Worm (Caenorhabditis elegans) whole organism, early embryonic: ENCODE results near the gene Y38F1A.1.

Experiments
- B0310.2 ChIP-seq: sonication (generic microtip); optimal IDR thresholded peaks from 2 replicates; lab custom pipeline; 2016; ENCODE audit warnings: mild to moderate bottlenecking, missing genetic modification characterization, missing compliant biosample characterization
- F13C5.2 ChIP-seq: sonication (generic microtip); optimal IDR thresholded peaks from 2 replicates; lab custom pipeline; 2017; ENCODE audit warnings: mild to moderate bottlenecking, missing genetic modification characterization, inconsistent platforms, missing compliant biosample characterization
- aly-1 ChIP-seq: sonication (generic microtip); optimal IDR thresholded peaks from 2 replicates; lab custom pipeline; 2016; ENCODE audit warnings: missing genetic modification characterization, missing compliant biosample characterization
- ama-1 ChIP-seq: fragments of 150-350 bp; optimal IDR thresholded peaks from 2 replicates; lab custom pipeline; 2014
- ceh-13 ChIP-seq: fragments of 200-800 bp; sonication (Bioruptor generic); optimal IDR thresholded peaks from 2 replicates; lab custom pipeline; 2018; ENCODE audit warnings: mild to moderate bottlenecking, missing genetic modification characterization, missing compliant biosample characterization
- ceh-36 ChIP-seq: sonication (generic microtip); optimal IDR thresholded peaks from 2 replicates; lab custom pipeline; 2016; ENCODE audit warnings: missing genetic modification characterization, inconsistent platforms, missing compliant biosample characterization
- ets-7 ChIP-seq: sonication (generic microtip); optimal IDR thresholded peaks from 2 replicates; lab custom pipeline; 2016; ENCODE audit warnings: missing genotype, missing genetic modification characterization, missing compliant biosample characterization
- flt-1 ChIP-seq: fragments of 200-800 bp; sonication (Bioruptor generic); IDR thresholded peaks from 2 replicates; pipeline ENCODE4 v1.3.6; 2022; ENCODE audit warnings: missing genetic modification characterization, missing compliant biosample characterization
- hmbx-1 ChIP-seq: sonication (generic microtip); optimal IDR thresholded peaks from 2 replicates; lab custom pipeline; 2016; ENCODE audit warnings: mild to moderate bottlenecking, missing genetic modification characterization, missing compliant biosample characterization
- hmg-4 ChIP-seq: fragments of 200-800 bp; sonication (Bioruptor generic); optimal IDR thresholded peaks from 2 replicates; lab custom pipeline; 2018; ENCODE audit warnings: mild to moderate bottlenecking, missing genetic modification characterization, missing compliant biosample characterization
- hnd-1 ChIP-seq: sonication (generic microtip); optimal IDR thresholded peaks from 2 replicates; lab custom pipeline; 2016; ENCODE audit warnings: missing genetic modification characterization, missing compliant biosample characterization
- pes-1 ChIP-seq: fragments of 200-800 bp; sonication (Bioruptor generic); IDR thresholded peaks from 2 replicates; pipeline ENCODE4 v1.3.6; 2022; ENCODE audit warnings: missing genetic modification reagents, missing genetic modification characterization, missing compliant biosample characterization
- scrt-1 ChIP-seq: fragments of 200-800 bp; sonication (Bioruptor generic); IDR thresholded peaks from 2 replicates; pipeline ENCODE4 v1.3.6; 2022; ENCODE audit warnings: missing genetic modification characterization, missing compliant biosample characterization
- sea-1 ChIP-seq: fragments of 200-800 bp; sonication (Bioruptor generic); conservative IDR thresholded peaks from 2 replicates; pipeline ENCODE4 v1.3.6; 2022; ENCODE audit warnings: missing genetic modification characterization, missing compliant biosample characterization
- tbx-11 ChIP-seq: fragments of 200-800 bp; sonication (Bioruptor generic); IDR thresholded peaks from 2 replicates; pipeline ENCODE4 v1.3.6; 2022; ENCODE audit warnings: missing genetic modification characterization, missing compliant biosample characterization
- tbx-37 ChIP-seq: fragments of 200-800 bp; sonication (Bioruptor generic); conservative IDR thresholded peaks from 2 replicates; pipeline ENCODE4 v1.3.6; 2022; ENCODE audit warnings: missing genetic modification reagents, missing genetic modification characterization, missing compliant biosample characterization
- tra-4 ChIP-seq: sonication (generic microtip); optimal IDR thresholded peaks from 2 replicates; lab custom pipeline; 2017; ENCODE audit warnings: missing genetic modification characterization, missing compliant biosample characterization

Gene Y38F1A.1

DNA sequence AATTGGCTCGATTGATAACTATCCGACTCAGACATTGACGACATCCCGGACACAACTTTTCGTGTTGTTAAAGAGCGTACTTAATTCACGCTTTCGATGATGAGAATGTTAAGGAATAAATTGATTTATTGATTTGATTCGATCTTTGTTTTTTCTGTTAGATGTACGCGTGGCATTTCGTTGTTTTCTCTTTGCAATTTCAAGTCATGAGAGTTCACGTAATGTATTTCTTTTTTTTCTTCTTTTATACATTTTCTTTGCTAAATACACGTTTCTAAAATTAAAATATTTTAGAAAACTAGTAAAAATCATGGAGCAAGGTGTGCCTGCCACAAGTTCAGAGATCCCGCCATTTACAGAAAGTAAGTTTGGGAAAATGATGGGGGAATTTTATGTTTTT, at the start of gene Y38F1A.1, which contains the start of gene Y38F1A.2:
TSS of gene Y38F1A.1 (minus strand) at position 101 of the 400 bp plus-strand sequence.
TSS of gene Y38F1A.2 (plus strand) at position 289 of the 400 bp plus-strand sequence.
- TF ChIP-seq hnd-1: no peak
- no peak for TF ChIP-seq ceh-13 (GFP tag; lab: Kevin White, UChicago)
- no peak for TF ChIP-seq scrt-1 (GFP tag; lab: Robert Waterston, UW)
- no peak for TF ChIP-seq F13C5.2 (tag; lab: Kevin White, UChicago)
- no peak for TF ChIP-seq ceh-36 (tag; lab: Kevin White, UChicago)
- TF ChIP-seq tra-4: no peak
- TF ChIP-seq tbx-11 (GFP tag; lab: Robert Waterston, UW): no peak
- TF ChIP-seq B0310.2 (tag; lab: Kevin White, UChicago): no peak
- TF ChIP-seq ama-1 (lab: Kevin White, UChicago): no peak
- TF ChIP-seq sea-1 (GFP tag; lab: Robert Waterston, UW): no peak
- no peak for TF ChIP-seq tbx-37
- no peak for TF ChIP-seq hmbx-1 (tag; lab: Kevin White, UChicago)
- no peak for TF ChIP-seq hmg-4 (GFP tag; lab: Kevin White, UChicago)
- no peak for TF ChIP-seq ets-7 (tag; lab: Kevin White, UChicago)
- no peak for TF ChIP-seq flt-1 (GFP tag; lab: Robert Waterston, UW)
- TF ChIP-seq pes-1 (GFP tag; lab: Robert Waterston, UW): no peak
- no peak for TF ChIP-seq aly-1 (tag; lab: Kevin White, UChicago)

DNA sequence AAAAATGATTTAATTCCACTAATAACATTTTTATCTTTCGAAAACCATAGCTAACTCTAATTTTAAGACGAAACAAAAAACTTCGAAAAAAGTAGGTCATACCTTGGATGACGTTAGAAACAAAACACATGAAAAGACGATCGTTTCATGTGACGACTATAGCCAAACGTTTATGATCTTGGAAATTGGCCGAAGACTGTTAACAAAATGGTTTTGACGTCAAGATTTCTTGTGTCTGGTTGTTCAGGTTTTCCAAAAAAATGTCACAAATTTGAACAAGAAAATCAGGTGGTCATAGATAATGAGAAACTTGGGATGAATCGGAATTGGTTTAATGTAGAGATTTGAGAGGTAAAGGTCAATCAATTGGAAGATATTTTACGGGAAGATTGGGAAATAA, 48.7 kb upstream of the Y38F1A.1 start:
- TF ChIP-seq ceh-13 (GFP tag; lab: Kevin White, UChicago): no peak
- no peak for TF ChIP-seq tbx-11 (GFP tag; lab: Robert Waterston, UW)
- TF ChIP-seq hmg-4 (GFP tag; lab: Kevin White, UChicago): no peak
- no peak for TF ChIP-seq F13C5.2 (tag; lab: Kevin White, UChicago)
- TF ChIP-seq hnd-1: no peak
- no peak for TF ChIP-seq scrt-1 (GFP tag; lab: Robert Waterston, UW)
- no peak for TF ChIP-seq tbx-37
- TF ChIP-seq tra-4: no peak
- no peak for TF ChIP-seq ceh-36 (tag; lab: Kevin White, UChicago)
- TF ChIP-seq hmbx-1 (tag; lab: Kevin White, UChicago): no peak
- no peak for TF ChIP-seq B0310.2 (tag; lab: Kevin White, UChicago)
- TF ChIP-seq ets-7 (tag; lab: Kevin White, UChicago): no peak
- no peak for TF ChIP-seq flt-1 (GFP tag; lab: Robert Waterston, UW)

DNA sequence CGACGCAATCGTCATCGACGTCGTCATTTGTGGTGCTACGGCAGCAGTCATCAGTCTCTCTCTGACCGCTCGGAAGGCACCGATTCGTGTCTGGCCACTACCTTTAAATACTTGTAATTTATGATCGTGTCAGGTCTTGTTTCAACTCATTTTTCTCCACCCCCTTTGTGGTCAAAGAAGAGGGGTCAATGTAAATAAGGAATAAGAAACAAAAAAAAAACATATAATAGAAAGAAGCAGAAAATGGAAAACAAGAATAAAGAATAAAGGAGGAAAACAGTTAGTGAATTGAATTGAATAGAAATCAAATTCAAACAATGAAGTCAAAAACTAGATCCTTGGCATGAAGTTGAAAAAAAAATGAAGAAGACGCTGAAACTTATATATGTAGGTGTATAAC, 46.2 kb upstream of the Y38F1A.1 start, which contains the start of gene Y38F1A.8:
TSS of gene Y38F1A.8 (minus strand) at position 101 of the 400 bp plus-strand sequence.
- TF ChIP-seq hnd-1 (no peak), F13C5.2 (tag; lab: Kevin White, UChicago) (no peak), pes-1 (GFP tag; lab: Robert Waterston, UW) (no peak), hmg-4 (GFP tag; lab: Kevin White, UChicago) (no peak), aly-1 (tag; lab: Kevin White, UChicago) (no peak)

ce11 chrII:12997413-12997812, 42.8 kb upstream of the Y38F1A.1 start, which contains the start of gene Y38F1A.7:
TSS of gene Y38F1A.7 (minus strand) at chrII:12997804.
- TF ChIP-seq F13C5.2 (tag; lab: Kevin White, UChicago) (no peak), ceh-13 (GFP tag; lab: Kevin White, UChicago) (no peak), tra-4 (no peak), tbx-11 (GFP tag; lab: Robert Waterston, UW) (no peak), sea-1 (GFP tag; lab: Robert Waterston, UW) (no peak)

ce11 chrII:12996249-12996648, 41.7 kb upstream of the Y38F1A.1 start, which contains the start of gene hphd-1:
TSS of gene hphd-1 (minus strand) at chrII:12996571.
- TF ChIP-seq ceh-13 (GFP tag; lab: Kevin White, UChicago) (no peak), scrt-1 (GFP tag; lab: Robert Waterston, UW) (no peak), hmg-4 (GFP tag; lab: Kevin White, UChicago) (no peak), ets-7 (tag; lab: Kevin White, UChicago) (no peak), hnd-1 (no peak), tbx-11 (GFP tag; lab: Robert Waterston, UW) (no peak), flt-1 (GFP tag; lab: Robert Waterston, UW) (no peak), hmbx-1 (tag; lab: Kevin White, UChicago) (no peak), sea-1 (GFP tag; lab: Robert Waterston, UW) (no peak)

ce11 chrII:12995322-12995721, 40.8 kb upstream of the Y38F1A.1 start:
- no peak for TF ChIP-seq hmbx-1 (tag; lab: Kevin White, UChicago)
- TF ChIP-seq scrt-1 (GFP tag; lab: Robert Waterston, UW): no peak
- no peak for TF ChIP-seq pes-1 (GFP tag; lab: Robert Waterston, UW)
- no peak for TF ChIP-seq aly-1 (tag; lab: Kevin White, UChicago)
- TF ChIP-seq F13C5.2 (tag; lab: Kevin White, UChicago): no peak
- no peak for TF ChIP-seq ceh-13 (GFP tag; lab: Kevin White, UChicago)
- TF ChIP-seq hnd-1: no peak
- TF ChIP-seq hmg-4 (GFP tag; lab: Kevin White, UChicago): no peak
- no peak for TF ChIP-seq ama-1 (lab: Kevin White, UChicago)
- TF ChIP-seq tbx-11 (GFP tag; lab: Robert Waterston, UW): no peak
- no peak for TF ChIP-seq ets-7 (tag; lab: Kevin White, UChicago)
- TF ChIP-seq tra-4: no peak
- no peak for TF ChIP-seq B0310.2 (tag; lab: Kevin White, UChicago)
- TF ChIP-seq sea-1 (GFP tag; lab: Robert Waterston, UW): no peak
- no peak for TF ChIP-seq flt-1 (GFP tag; lab: Robert Waterston, UW)
- TF ChIP-seq ceh-36 (tag; lab: Kevin White, UChicago): no peak
- no peak for TF ChIP-seq tbx-37

DNA sequence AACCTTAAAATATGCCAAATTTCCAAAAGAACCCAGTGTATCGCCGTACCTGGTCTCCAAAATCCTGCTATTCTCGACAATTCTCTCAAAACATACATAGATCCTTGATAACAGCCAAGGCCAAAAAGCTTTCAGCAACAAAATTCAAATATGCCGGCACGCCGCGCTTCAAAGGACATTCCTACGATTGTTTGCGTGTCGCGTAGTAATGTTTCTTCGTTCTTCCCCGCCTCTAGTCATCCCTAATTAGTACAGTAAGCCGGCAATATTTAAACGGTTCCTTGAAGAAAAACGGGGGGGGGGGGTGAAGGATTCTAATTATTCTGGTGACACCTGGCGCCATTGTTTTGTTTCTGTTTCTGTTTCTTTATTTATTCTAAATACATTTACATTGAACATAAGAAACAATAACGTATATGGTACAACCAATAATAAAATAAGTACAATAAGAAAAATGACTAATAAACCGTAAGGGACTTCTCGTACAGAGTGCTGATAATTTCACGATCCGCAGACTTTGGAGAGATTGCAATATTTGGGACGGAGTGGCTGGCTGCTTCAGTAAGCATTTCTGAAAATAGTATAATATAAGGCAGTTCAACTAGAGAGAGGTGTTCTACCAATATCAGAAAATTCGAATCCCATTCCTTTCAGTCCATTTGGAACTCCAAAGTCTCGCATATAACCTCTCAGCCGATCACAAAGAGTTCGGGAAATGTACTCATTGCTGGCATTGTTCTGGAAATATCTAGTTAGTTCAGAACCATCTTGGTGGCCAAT, 39.6 kb upstream of the Y38F1A.1 start:
- no peak for TF ChIP-seq ceh-36 (tag; lab: Kevin White, UChicago)
- TF ChIP-seq F13C5.2 (tag; lab: Kevin White, UChicago): no peak
- TF ChIP-seq tbx-11 (GFP tag; lab: Robert Waterston, UW): no peak
- no peak for TF ChIP-seq ceh-13 (GFP tag; lab: Kevin White, UChicago)
- no peak for TF ChIP-seq sea-1 (GFP tag; lab: Robert Waterston, UW)
- no peak for TF ChIP-seq ets-7 (tag; lab: Kevin White, UChicago)
- no peak for TF ChIP-seq pes-1 (GFP tag; lab: Robert Waterston, UW)
- TF ChIP-seq aly-1 (tag; lab: Kevin White, UChicago): no peak
- no peak for TF ChIP-seq ama-1 (lab: Kevin White, UChicago)
- TF ChIP-seq tbx-37: no peak
- TF ChIP-seq hmbx-1 (tag; lab: Kevin White, UChicago): no peak
- no peak for TF ChIP-seq flt-1 (GFP tag; lab: Robert Waterston, UW)
- TF ChIP-seq hmg-4 (GFP tag; lab: Kevin White, UChicago): no peak
